Fruit fly (Drosophila melanogaster) Kc167 (cell line): ENCODE data around the gene SamDC.

ENCODE experiments used
- Myc ChIP-seq: fragments of >200 bp; optimal IDR thresholded peaks from 2 replicates; lab custom pipeline; 2017; ENCODE audit warnings: missing external identifiers
- Sin3A ChIP-seq: fragments of >200 bp; optimal IDR thresholded peaks from 2 replicates; lab custom pipeline; 2018; ENCODE audit warnings: missing external identifiers
- h ChIP-seq: fragments of >200 bp; optimal IDR thresholded peaks from 3 replicates; lab custom pipeline; 2018; ENCODE audit warnings: missing external identifiers
- insv ChIP-seq: fragments of >200 bp; optimal IDR thresholded peaks from 3 replicates; lab custom pipeline; 2018; ENCODE audit warnings: missing external identifiers
- psq ChIP-seq: fragments of >200 bp; optimal IDR thresholded peaks from 2 replicates; lab custom pipeline; 2017; ENCODE audit warnings: missing external identifiers
- ttk ChIP-seq: sonication (Bioruptor generic); optimal IDR thresholded peaks from 2 replicates; lab custom pipeline; 2017; ENCODE audit warnings: missing external identifiers

SamDC gene

DNA sequence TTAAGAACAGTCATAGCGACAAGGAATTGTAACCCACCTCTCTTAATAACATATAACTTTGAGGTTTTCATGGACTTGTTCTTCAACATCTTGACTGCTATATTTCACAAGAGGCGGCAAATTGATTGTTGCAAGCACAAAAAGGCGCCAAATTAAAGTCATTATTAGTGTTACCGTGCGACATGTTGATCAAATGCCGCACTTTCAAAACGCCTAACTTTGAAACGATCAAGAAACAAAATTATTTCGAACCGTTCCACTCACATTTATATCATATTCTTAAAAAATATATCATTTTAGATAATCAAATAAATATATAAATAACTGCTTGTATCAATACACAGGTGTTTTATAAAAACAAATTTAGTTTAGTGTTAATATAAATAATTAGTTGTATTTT is 11.5 kb upstream of the SamDC start, which contains the start of gene RnrL:
Gene RnrL (minus strand): TSS at position 154 of the 400 bp plus-strand sequence.
- TF ChIP-seq ttk (lab: Kevin White, UChicago) (no peak), Myc (no peak), psq (lab: Kevin White, UChicago) (no peak), h (lab: Kevin White, UChicago) (no peak), Sin3A (lab: Kevin White, UChicago) (no peak), insv (no peak)

DNA sequence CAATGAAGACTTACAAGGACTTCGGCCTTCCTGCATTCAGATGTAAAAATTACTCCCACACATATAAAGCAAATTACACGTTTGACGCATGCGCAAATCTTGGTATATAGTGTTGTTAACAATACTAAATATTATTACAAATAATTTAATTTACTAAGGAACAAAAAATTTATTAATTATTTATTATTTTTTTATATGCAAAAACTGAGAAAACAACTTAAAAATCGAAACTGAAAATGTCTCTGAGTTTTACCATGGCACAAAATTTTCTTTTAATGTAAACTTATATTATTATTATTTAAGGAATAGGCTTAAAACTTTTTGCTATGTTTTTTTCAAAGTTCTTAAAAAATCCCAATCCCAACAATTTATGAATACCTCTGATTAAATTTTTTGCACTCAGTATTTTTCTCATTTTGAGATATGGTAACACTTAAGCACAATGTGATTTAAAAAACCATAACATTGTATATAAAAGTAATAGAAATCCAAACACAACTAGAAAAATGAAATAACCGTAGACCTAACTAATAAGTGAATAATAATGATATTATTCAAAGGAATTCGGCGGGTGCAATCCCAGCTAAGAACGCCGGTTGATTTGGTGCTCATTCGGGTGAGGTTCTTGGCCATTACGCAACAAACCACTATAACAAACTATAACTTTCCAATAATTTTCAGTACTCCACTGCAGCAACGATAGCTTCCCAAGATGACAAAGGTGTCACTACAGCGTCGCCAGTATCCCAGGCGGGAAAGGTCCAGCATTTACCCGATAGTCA is 8.0 kb upstream of the SamDC start, which contains the start of the genes Schip1 and Cox10:
Gene Schip1 (minus strand): TSS at position 51 of the 782 bp plus-strand sequence.
Gene Cox10 (plus strand): TSS at position 406 of the 782 bp plus-strand sequence.
- TF ChIP-seq ttk (lab: Kevin White, UChicago) (no peak), Sin3A (lab: Kevin White, UChicago) (no peak), psq (lab: Kevin White, UChicago) (no peak), Myc (no peak), insv (no peak), h (lab: Kevin White, UChicago) (no peak)

DNA sequence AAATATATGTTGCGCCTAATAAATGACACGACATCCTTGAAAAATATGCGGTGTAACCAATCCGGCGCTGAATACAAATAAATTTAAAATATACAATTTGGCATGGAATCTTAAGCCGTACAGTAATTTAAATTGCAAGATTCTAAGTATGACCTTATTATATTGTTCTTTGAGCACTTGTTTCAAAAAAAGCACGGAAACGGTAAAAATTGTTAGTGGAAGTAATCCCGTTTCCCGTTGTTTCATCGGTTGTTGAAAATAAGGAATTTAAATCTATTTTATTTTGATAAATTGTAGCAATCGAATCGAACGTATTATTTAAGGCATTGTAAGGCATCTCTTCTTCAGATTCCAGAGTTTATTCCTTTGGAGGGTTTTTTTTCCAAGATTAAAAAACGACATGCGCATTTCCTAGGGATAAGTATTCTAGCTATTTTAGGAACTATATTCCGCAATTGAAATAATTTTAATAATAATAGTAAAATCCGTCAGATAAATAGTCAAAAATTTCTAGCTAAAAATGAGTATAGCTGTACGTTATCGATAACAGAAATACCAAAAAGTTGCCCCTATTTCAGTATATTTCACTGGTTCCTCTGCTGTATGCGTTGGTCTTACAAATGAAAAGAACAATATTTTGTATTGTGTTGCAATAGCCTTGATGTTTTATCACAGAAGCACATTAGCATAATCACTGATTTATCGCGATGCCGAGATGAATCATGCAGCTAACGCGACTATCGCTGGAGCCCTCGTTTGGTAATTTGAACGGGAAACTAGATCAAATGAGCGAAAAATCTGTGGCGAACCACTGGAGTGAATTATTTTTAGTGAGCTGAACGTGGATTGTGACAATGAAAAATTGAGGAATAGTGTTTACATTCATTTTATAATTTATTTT is 5.9 kb upstream of the SamDC start, which contains the start of gene GATAd:
Gene GATAd (plus strand): TSS at position 644 of the 901 bp plus-strand sequence.
- TF ChIP-seq ttk (lab: Kevin White, UChicago) (no peak), Sin3A (lab: Kevin White, UChicago) (no peak), psq (lab: Kevin White, UChicago) (no peak), h (lab: Kevin White, UChicago) (no peak)

DNA sequence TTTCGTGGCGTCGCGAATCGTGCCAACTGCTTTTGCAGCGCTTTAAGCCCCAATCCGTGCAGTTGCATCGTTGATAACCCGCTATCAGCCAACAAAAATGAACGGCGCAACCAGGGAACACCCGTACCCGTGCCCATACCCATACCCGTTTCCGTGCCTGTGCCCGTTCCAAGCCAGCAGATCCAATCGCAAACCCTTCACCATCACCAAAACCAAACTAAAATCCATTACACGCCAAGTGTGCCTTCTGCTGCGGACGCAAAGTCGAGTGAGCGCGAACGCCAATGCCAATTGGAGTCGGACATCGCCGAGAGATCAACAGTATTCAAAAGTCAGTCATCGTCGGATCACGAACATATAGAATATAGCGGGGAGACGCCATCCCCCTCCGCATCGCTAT is 5.0 kb upstream of the SamDC start:
- TF ChIP-seq ttk (lab: Kevin White, UChicago): no peak
- no peak for TF ChIP-seq Myc
- TF ChIP-seq psq (lab: Kevin White, UChicago): no peak
- no peak for TF ChIP-seq h (lab: Kevin White, UChicago)
- no peak for TF ChIP-seq insv
- no peak for TF ChIP-seq Sin3A (lab: Kevin White, UChicago)

DNA sequence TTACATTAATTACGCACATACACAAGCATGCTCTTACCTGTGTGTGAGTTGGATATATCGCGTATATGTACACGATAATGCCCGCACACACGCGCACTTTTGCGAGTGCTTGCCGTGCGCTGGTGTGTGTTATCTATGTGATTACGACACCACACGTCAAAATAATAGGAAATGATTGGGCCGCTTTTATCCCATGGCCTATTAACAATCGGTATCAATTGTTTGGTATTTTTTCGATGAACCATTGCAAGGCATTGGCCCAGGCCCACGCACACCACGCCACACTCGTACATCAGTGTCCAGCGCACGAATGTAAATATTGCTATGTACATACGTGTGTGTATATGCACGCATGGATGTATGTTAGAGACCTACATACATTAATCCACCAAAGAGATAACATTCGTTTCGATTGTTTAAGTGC is 4.4 kb upstream of the SamDC start:
- TF ChIP-seq ttk (lab: Kevin White, UChicago) (no peak), Sin3A (lab: Kevin White, UChicago) (no peak), insv (no peak), h (lab: Kevin White, UChicago) (no peak), psq (lab: Kevin White, UChicago) (no peak), Myc (no peak)

DNA sequence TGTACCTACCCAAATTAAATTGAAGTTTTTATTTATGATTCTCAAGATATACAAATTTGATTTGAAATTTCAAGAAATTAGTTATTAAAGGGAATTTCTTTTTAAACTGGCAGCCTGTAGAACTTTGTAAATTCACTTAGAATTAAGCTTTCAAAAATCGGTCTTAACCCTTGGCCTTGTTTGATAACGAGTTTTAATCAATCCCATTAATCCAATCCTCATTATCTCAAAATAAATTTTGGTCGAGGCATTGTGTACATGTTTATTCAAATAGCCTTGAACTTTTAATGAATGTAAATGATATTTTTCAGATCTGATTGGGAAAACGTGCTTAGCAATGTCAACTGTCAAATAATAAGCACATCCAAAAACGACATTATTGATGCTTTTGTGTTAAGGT is 584 bp downstream of the SamDC start:
- no peak for TF ChIP-seq ttk (lab: Kevin White, UChicago)
- TF ChIP-seq Sin3A (lab: Kevin White, UChicago): no peak
- TF ChIP-seq Myc: no peak
- TF ChIP-seq insv: no peak
- TF ChIP-seq h (lab: Kevin White, UChicago): no peak
- no peak for TF ChIP-seq psq (lab: Kevin White, UChicago)

DNA sequence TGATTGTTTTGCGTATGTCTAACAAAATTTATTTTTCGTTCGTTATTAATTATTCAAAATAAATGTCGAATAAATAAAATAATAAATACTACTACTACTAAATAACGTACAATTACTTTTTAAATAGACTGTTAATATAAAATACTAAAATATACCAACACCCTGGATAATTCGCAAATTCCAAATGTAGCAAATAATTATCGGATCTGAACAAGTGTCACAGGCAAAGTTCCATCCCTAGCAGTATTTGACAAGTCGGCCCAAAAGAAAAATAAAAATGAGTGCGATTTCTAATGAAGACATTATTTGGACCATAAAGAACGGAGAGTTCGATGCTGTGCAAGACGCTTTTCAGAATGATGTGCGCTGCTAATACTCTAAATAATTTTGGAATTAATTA is 2.1 kb downstream of the SamDC start, which contains the start of gene CG31715:
Gene CG31715 (plus strand): TSS at position 212 of the 400 bp plus-strand sequence.
- TF ChIP-seq Myc (no peak), Sin3A (lab: Kevin White, UChicago) (no peak), psq (lab: Kevin White, UChicago) (no peak), ttk (lab: Kevin White, UChicago) (no peak), insv (no peak), h (lab: Kevin White, UChicago) (no peak)

DNA sequence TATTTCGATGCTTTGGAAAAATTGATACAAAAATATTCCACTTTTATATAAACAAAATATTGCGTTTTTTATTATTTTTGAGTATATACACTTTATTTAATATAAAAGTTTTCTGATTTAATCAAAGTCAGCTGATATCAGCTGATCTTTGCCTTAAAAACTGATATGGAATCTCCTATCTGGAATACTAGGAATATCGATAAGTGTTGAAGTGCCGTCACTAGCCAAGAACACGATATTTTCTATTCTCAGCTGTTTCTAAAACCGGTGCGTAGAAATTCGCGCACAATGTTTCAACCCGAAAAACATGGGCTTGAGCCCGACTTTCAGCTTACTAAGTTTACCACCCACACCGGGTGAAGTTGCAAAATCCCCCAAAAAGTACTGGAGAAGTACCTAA is 3.2 kb downstream of the SamDC start, which contains the start of gene Sps2:
Gene Sps2 (plus strand): TSS at position 124 of the 400 bp plus-strand sequence.
- TF ChIP-seq Myc (no peak), ttk (lab: Kevin White, UChicago) (no peak), h (lab: Kevin White, UChicago) (no peak), psq (lab: Kevin White, UChicago) (no peak), Sin3A (lab: Kevin White, UChicago) (no peak), insv (no peak)

DNA sequence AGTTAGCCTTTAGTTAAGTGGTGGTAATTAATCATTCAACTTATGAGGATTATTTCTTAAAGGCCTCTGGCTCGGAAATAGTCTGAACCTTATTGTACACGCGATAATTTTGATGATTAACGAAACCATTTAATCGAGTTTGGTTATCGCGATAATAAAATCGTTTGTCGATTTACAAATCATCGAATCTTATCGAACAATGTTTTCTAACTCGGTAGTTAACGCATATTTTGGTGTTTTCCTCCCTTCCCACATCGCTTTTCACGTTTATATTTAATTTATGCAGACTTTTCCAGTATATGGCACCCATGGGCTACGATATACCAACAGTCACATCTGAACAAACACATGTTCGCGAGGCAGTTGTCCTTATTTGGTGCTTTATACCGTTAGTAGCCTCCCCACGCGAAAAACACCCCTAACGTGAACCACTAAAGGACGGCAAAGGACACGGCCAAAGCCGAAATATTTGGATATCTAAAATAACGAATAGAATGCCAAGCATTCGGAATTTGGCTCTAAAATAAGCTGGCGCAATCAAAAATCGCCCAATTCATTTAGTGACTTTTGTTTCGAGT is 4.9 kb downstream of the SamDC start, which contains the start of gene Frmd5:
Gene Frmd5 (plus strand): TSS at position 414 of the 578 bp plus-strand sequence.
- TF ChIP-seq ttk (lab: Kevin White, UChicago): no peak
- TF ChIP-seq Myc: no peak
- no peak for TF ChIP-seq Sin3A (lab: Kevin White, UChicago)
- no peak for TF ChIP-seq h (lab: Kevin White, UChicago)
- no peak for TF ChIP-seq psq (lab: Kevin White, UChicago)
- TF ChIP-seq insv: no peak

DNA sequence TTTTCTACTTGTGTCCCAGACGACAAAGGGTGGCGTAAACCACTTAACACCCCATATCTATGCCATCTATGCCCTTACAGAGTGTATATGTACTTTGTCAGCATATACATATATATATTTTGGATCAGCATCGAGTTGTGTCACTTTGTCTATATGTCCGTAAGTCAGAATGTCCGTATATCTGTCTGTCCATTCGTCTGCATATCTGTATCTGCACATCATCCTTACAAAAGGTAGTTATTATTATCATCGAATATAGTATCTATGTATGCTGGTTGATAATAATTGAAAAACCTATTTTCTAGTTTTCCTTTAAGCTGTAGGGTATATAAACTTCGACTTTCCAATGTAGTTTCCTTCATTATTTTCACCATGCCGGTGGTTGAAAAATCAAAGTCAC is 11.9 kb downstream of the SamDC start:
- no peak for TF ChIP-seq ttk (lab: Kevin White, UChicago)
- no peak for TF ChIP-seq Myc
- TF ChIP-seq Sin3A (lab: Kevin White, UChicago): no peak
- no peak for TF ChIP-seq psq (lab: Kevin White, UChicago)
- no peak for TF ChIP-seq insv
- TF ChIP-seq h (lab: Kevin White, UChicago): no peak

DNA sequence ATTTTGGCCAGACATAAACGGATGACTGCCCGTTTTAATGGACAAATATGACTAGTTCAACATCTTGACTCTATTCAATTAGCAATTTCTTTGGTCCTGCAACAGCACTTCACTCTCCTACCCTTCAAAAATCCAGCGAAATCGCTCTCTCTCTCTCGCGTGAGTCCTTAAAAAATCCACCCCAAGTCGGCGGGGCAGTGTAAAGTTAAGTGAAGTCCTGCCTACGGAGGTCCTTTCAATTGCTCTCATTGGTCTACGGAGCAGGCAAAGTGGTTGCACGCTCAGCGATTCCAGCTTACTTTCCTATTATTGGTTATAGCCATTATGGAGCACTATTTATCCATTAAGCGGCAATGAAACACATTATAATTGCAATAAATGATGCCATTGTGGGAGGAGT is 14.6 kb downstream of the SamDC start, which contains the start of gene CG34367:
Gene CG34367 (minus strand): TSS at position 35 of the 400 bp plus-strand sequence.
- TF ChIP-seq ttk (lab: Kevin White, UChicago) (no peak), h (lab: Kevin White, UChicago) (no peak), psq (lab: Kevin White, UChicago) (no peak), insv (no peak), Myc (no peak), Sin3A (lab: Kevin White, UChicago) (no peak)
